Fruit fly (Drosophila melanogaster): ENCODE results near the gene CLIP-190.

CLIP-190 gene

DNA sequence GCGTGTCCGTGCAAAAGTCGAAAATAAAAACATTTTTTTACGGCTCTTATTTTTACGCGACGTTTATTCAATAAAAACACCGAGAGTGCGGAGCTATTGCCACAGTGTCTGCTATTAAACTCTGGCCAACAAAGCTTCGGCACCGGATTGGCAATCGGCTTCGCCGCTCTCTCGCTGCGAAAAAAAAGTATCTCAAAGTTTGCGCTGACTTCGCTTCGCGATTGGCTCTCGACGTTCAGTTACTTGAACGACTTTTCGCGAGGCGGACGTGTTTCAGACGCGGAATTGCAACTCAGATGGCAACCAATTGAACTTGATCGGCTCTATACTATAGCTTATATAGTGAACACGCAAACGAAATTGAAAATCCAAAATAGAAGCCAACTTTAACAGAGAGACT lies 4.6 kb downstream of the CLIP-190 start (continued):
- TF ChIP-seq Adf1 (GFP tag; IDR thresholded peaks at IDR 0.05) (peak; percentile 55; the same call in 1 of the 2 replicates), CG15269 (tag; optimal IDR thresholded peaks at IDR 0.05) (no peak), Scr (GFP tag; IDR thresholded peaks at IDR 0.05; ENCODE audit: partially characterized antibody) (no peak), CG3163 (GFP tag; optimal IDR thresholded peaks at IDR 0.05) (no peak), CG8290 (GFP tag; optimal IDR thresholded peaks at IDR 0.05) (no peak), CG8290 (tag; optimal IDR thresholded peaks at IDR 0.05) (peak in 1 of 2 experiments; percentile 45), CG10267 (tag; optimal IDR thresholded peaks at IDR 0.05) (no peak), CG31441 (GFP tag; IDR thresholded peaks at IDR 0.05) (no peak), Doc3 (GFP tag; IDR thresholded peaks at IDR 0.05; ENCODE audit: partially characterized antibody) (no peak), CG8944 (GFP tag; optimal IDR thresholded peaks at IDR 0.05) (no peak), CG10209 (GFP tag; optimal IDR thresholded peaks at IDR 0.05) (no peak), run (tag; optimal IDR thresholded peaks at IDR 0.05) (no peak), CG5953 (GFP tag; IDR thresholded peaks at IDR 0.05) (no peak), CG6765 (GFP tag; optimal IDR thresholded peaks at IDR 0.05) (no peak), zfh2 (GFP tag; optimal IDR thresholded peaks at IDR 0.05) (no peak), CG15696 (tag; optimal IDR thresholded peaks at IDR 0.05) (no peak), tap (tag; optimal IDR thresholded peaks at IDR 0.05) (no peak), stc (GFP tag; IDR thresholded peaks at IDR 0.05) (no peak), jing (GFP tag; optimal IDR thresholded peaks at IDR 0.05) (no peak), sima (GFP tag; optimal IDR thresholded peaks at IDR 0.05) (no peak), vvl (GFP tag; IDR thresholded peaks at IDR 0.05) (0 out of 2 replicates have a peak, but pooled peaks have one; percentile 13), H2.0 (GFP tag; IDR thresholded peaks at IDR 0.05) (no peak), HLH54F (GFP tag; optimal IDR thresholded peaks at IDR 0.05) (no peak), Doc2 (GFP tag; IDR thresholded peaks at IDR 0.05) (no peak), pzg (GFP tag; optimal IDR thresholded peaks at IDR 0.05) (no peak), Oli (tag; optimal IDR thresholded peaks at IDR 0.05) (no peak), Sox100B (GFP tag; optimal IDR thresholded peaks at IDR 0.05) (no peak), cwo (GFP tag; optimal IDR thresholded peaks at IDR 0.05) (peak; percentile 8), otp (GFP tag; IDR thresholded peaks at IDR 0.05) (no peak), CG33557 (GFP tag; optimal IDR thresholded peaks at IDR 0.05) (no peak), CG4328 (GFP tag; optimal IDR thresholded peaks at IDR 0.05) (no peak), amos (GFP tag; IDR thresholded peaks at IDR 0.05; ENCODE audit: partially characterized antibody) (no peak; the same call in 1 of the 2 replicates), psq (GFP tag; optimal IDR thresholded peaks at IDR 0.05) (no peak), Elba2 (GFP tag; optimal IDR thresholded peaks at IDR 0.05) (no peak), PHDP (tag; optimal IDR thresholded peaks at IDR 0.05) (no peak), HLH4C (GFP tag; IDR thresholded peaks at IDR 0.05; ENCODE audit: partially characterized antibody) (no peak), CG14441 (GFP tag; IDR thresholded peaks at IDR 0.05) (peak; percentile 43), ac (GFP tag; optimal IDR thresholded peaks at IDR 0.05) (no peak), CG42726 (GFP tag; IDR thresholded peaks at IDR 0.05; ENCODE audit: partially characterized antibody) (no peak; the same call in 1 of the 2 replicates), chinmo (GFP tag; IDR thresholded peaks at IDR 0.05; ENCODE audit: partially characterized antibody) (peak; percentile 92; the same call in 3 of the 4 replicates), sens (GFP tag) (no peak), org-1 (GFP tag; optimal IDR thresholded peaks at IDR 0.05) (no peak), tgo (GFP tag; IDR thresholded peaks at IDR 0.05) (no peak), CG34376 (GFP tag; optimal IDR thresholded peaks at IDR 0.05) (peak; percentile 55), CG3407 (GFP tag; optimal IDR thresholded peaks at IDR 0.05) (no peak), CG31224 (GFP tag; IDR thresholded peaks at IDR 0.05) (no peak), gt (GFP tag; IDR thresholded peaks at IDR 0.05) (no peak), CG8281 (tag; optimal IDR thresholded peaks at IDR 0.05) (no peak), CG10654 (GFP tag; optimal IDR thresholded peaks at IDR 0.05) (no peak), mld (GFP tag; IDR thresholded peaks at IDR 0.05; ENCODE audit: partially characterized antibody) (no peak), insv (GFP tag; optimal IDR thresholded peaks at IDR 0.05) (no peak), Optix (GFP tag; IDR thresholded peaks at IDR 0.05) (no peak)
